Fruit fly (Drosophila melanogaster): ENCODE results near the gene heca.

The heca gene

dm6 chr3R:30304884-30305529, 27.3 kb downstream of the heca start (continued):
- TF ChIP-seq Mad (GFP tag; optimal IDR thresholded peaks at IDR 0.05) (no peak), CG2712 (tag; optimal IDR thresholded peaks at IDR 0.05) (peak; percentile 34), CG14965 (GFP tag; optimal IDR thresholded peaks at IDR 0.05; ENCODE audit: borderline replicate concordance) (no peak), dan (GFP tag; IDR thresholded peaks at IDR 0.05) (no peak), wdn (GFP tag; IDR thresholded peaks at IDR 0.05) (no peak), twi (tag; optimal IDR thresholded peaks at IDR 0.05) (no peak), CG10147 (GFP tag; optimal IDR thresholded peaks at IDR 0.05) (peak; percentile 47), YL-1 (GFP tag; optimal IDR thresholded peaks at IDR 0.05) (no peak), Dad (GFP tag; optimal IDR thresholded peaks at IDR 0.05) (no peak), Mrtf (GFP tag; IDR thresholded peaks at IDR 0.05) (no peak), dmrt99B (tag; optimal IDR thresholded peaks at IDR 0.05) (peak; percentile 68), Sin3A (optimal IDR thresholded peaks at IDR 0.05) (no peak), ci (GFP tag; IDR thresholded peaks at IDR 0.05) (no peak), cas (GFP tag; IDR thresholded peaks at IDR 0.05) (no peak), sqz (GFP tag; optimal IDR thresholded peaks at IDR 0.05) (no peak), PHDP (tag; optimal IDR thresholded peaks at IDR 0.05) (peak; percentile 49), dm (GFP tag; optimal IDR thresholded peaks at IDR 0.05) (no peak), CG12236 (GFP tag; optimal IDR thresholded peaks at IDR 0.05) (no peak), CG1602 (GFP tag; optimal IDR thresholded peaks at IDR 0.05) (peak; percentile 19), CG13123 (GFP tag; optimal IDR thresholded peaks at IDR 0.05) (no peak), CG1603 (tag; optimal IDR thresholded peaks at IDR 0.05) (peak; percentile 11), hbn (GFP tag; IDR thresholded peaks at IDR 0.05; ENCODE audit: partially characterized antibody) (no peak), z (GFP tag; IDR thresholded peaks at IDR 0.05) (no peak), disco-r (GFP tag; optimal IDR thresholded peaks at IDR 0.05) (no peak), en (GFP tag; optimal IDR thresholded peaks at IDR 0.05) (no peak), CG2120 (GFP tag; optimal IDR thresholded peaks at IDR 0.05) (peak; percentile 69), Side (GFP tag; optimal IDR thresholded peaks at IDR 0.05) (peak; percentile 9), Dp (GFP tag; optimal IDR thresholded peaks at IDR 0.05) (no peak), dmrt11E (tag; optimal IDR thresholded peaks at IDR 0.05) (no peak), ken (GFP tag; IDR thresholded peaks at IDR 0.05) (no peak), pita (GFP tag; optimal IDR thresholded peaks at IDR 0.05) (no peak), GATAe (GFP tag; conservative IDR thresholded peaks at IDR 0.05) (no peak), CG6689 (GFP tag; IDR thresholded peaks at IDR 0.05) (peak; percentile 57), CG17328 (GFP tag; IDR thresholded peaks at IDR 0.05) (no peak), CG6813 (GFP tag; optimal IDR thresholded peaks at IDR 0.05) (peak; percentile 10), CG11723 (GFP tag; optimal IDR thresholded peaks at IDR 0.05) (peak; percentile 4), ssp (GFP tag; IDR thresholded peaks at IDR 0.05) (peak; percentile 40; the same call in 1 of the 2 replicates), Chrac-16 (GFP tag; optimal IDR thresholded peaks at IDR 0.05) (peak; percentile 26), stwl (tag; optimal IDR thresholded peaks at IDR 0.05) (no peak), gfzf (GFP tag; optimal IDR thresholded peaks at IDR 0.05) (no peak), Jarid2 (GFP tag; optimal IDR thresholded peaks at IDR 0.05) (no peak), mam (GFP tag; optimal IDR thresholded peaks at IDR 0.05) (peak; percentile 56), crp (GFP tag; optimal IDR thresholded peaks at IDR 0.05) (no peak), CG9797 (GFP tag; optimal IDR thresholded peaks at IDR 0.05) (no peak), Hand (GFP tag; optimal IDR thresholded peaks at IDR 0.05) (no peak), TFAM (GFP tag; optimal IDR thresholded peaks at IDR 0.05) (no peak), inv (GFP tag; IDR thresholded peaks at IDR 0.05; ENCODE audit: partially characterized antibody) (no peak), CG15514 (GFP tag; optimal IDR thresholded peaks at IDR 0.05) (no peak), HLH4C (GFP tag; IDR thresholded peaks at IDR 0.05; ENCODE audit: partially characterized antibody) (no peak), pum (GFP tag; optimal IDR thresholded peaks at IDR 0.05) (peak; percentile 29), az2 (GFP tag; optimal IDR thresholded peaks at IDR 0.05) (peak; percentile 21)
